Worm (Caenorhabditis elegans): ENCODE measurements around the gene R144.10.
A peak's percentile ranks its signal among the peaks of the same experiment; 100 is the strongest.

Gene R144.10

DNA sequence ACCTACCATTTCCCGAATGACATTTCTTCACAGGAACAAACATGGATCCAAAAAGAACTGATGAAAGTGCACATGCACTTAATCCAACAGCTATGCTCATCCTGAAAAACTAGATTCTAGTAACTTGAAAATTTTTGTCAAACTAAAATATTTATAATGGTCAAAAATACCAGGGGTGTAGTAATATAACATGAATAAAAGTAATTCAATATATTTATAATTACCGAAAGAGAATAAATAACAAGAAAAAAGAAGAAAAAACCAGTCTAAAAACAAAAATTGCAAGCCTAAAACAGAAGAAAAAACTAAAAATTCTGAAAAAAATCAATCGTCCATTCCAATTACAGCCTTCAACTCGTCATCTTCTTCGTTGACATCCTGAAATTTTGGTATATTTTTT, 2.5 kb upstream of the R144.10 start, which contains the start of gene R144.6:
TSS of gene R144.6 (minus strand) at position 101 of the 400 bp plus-strand sequence.
- no peak for TF ChIP-seq sptf-1 (tag; optimal IDR thresholded peaks at IDR 0.05)
- TF ChIP-seq bed-3 (GFP tag; optimal IDR thresholded peaks at IDR 0.05): no peak
- no peak for TF ChIP-seq mls-2 (tag; optimal IDR thresholded peaks at IDR 0.05)
- no peak for TF ChIP-seq mep-1 (tag; optimal IDR thresholded peaks at IDR 0.05)
- no peak for TF ChIP-seq nhr-28 (tag; optimal IDR thresholded peaks at IDR 0.05)
- no peak for TF ChIP-seq blmp-1 (tag; optimal IDR thresholded peaks at IDR 0.05)
- TF ChIP-seq mab-5 (tag; optimal IDR thresholded peaks at IDR 0.05): no peak
- TF ChIP-seq nhr-237 (tag; optimal IDR thresholded peaks at IDR 0.05): no peak

DNA sequence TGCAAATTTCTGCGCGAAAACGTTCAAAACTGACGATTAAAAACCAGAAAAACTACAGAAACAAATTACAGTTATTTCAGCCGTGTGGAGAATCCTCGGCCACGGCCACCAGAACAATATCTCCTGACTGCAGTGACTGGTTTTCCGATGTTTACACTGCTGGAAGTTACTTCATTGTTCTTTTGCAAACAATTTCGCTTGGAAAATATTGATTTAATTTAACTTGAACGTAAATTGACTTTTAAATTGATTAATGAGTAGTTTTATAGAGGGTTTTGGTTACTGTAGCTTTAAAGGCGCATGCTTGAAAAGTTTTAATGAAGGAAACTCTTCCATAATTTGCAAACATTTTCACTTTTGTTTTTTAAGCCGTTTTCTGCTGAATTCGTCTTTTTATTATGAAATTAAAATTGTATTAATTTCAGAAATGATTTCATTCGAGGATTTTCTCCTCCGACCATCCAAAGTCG, 3.1 kb downstream of the R144.10 start, which contains the start of gene smcr-8:
TSS of gene smcr-8 (plus strand) at position 420 of the 470 bp plus-strand sequence.
- TF ChIP-seq ztf-11 (tag; optimal IDR thresholded peaks at IDR 0.05) (no peak), M03D4.4 (tag; optimal IDR thresholded peaks at IDR 0.05) (no peak), flh-1 (GFP tag; optimal IDR thresholded peaks at IDR 0.05) (no peak), cnd-1 (tag; optimal IDR thresholded peaks at IDR 0.05) (no peak), sptf-1 (tag; optimal IDR thresholded peaks at IDR 0.05) (no peak)

DNA sequence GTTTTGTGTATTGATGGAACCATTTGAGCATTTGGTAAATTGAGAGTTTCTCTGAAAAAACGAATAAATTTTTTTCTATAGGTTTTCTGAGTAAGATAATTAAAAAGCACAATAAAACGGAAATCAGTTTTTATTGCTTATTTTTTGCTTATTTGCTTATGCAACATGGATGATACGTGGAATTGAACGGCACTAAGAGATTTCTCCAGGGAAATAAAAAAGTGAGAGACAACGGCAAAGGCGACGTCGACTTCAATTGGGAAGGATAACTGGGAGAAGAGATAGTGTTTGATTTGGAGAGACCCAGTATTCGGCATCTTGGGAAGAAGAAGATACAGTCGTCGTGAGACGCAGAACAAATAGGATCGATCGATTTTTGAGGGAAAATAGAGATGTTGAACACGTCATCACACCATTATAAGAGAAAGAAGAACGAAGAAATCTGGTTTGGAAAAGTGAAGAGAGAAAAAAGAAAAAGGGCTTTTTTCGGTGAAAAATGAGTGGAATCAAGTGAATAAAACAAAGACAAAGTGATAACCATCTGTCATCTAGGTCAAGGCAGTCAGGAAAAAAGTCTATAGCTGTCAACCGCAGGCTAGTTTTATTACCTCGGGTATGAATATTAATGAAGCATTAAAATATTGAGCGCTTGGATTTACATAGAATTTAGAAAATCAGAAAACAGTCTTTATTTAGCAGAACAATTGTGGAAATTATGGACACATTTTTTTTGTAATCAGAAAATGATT, 3.8 kb downstream of the R144.10 start, which contains the start of gene tmem-131:
TSS of gene tmem-131 (minus strand) at position 51 of the 749 bp plus-strand sequence.
- no peak for TF ChIP-seq nhr-2 (tag; optimal IDR thresholded peaks at IDR 0.05)
- TF ChIP-seq ceh-83 (GFP tag; optimal IDR thresholded peaks at IDR 0.05): no peak
- no peak for TF ChIP-seq snpc-4 (tag; optimal IDR thresholded peaks at IDR 0.05)
- TF ChIP-seq cnd-1 (tag; optimal IDR thresholded peaks at IDR 0.05): no peak
- TF ChIP-seq ceh-43 (GFP tag; optimal IDR thresholded peaks at IDR 0.05): no peak
- no peak for TF ChIP-seq hlh-1 (tag; optimal IDR thresholded peaks at IDR 0.05)
- no peak for TF ChIP-seq blmp-1 (tag; optimal IDR thresholded peaks at IDR 0.05)
- no peak for TF ChIP-seq mls-2 (tag; optimal IDR thresholded peaks at IDR 0.05)
- no peak for TF ChIP-seq lin-13 (tag; optimal IDR thresholded peaks at IDR 0.05)
- TF ChIP-seq nhr-12 (tag; optimal IDR thresholded peaks at IDR 0.05): no peak
- TF ChIP-seq bed-3 (GFP tag; optimal IDR thresholded peaks at IDR 0.05): no peak
- TF ChIP-seq lsy-2 (tag; optimal IDR thresholded peaks at IDR 0.05): no peak
- TF ChIP-seq elt-3 (tag; optimal IDR thresholded peaks at IDR 0.05): no peak
- TF ChIP-seq ztf-11 (tag; optimal IDR thresholded peaks at IDR 0.05): no peak
- TF ChIP-seq mab-5 (tag; optimal IDR thresholded peaks at IDR 0.05): no peak
- TF ChIP-seq unc-62 (GFP tag; optimal IDR thresholded peaks at IDR 0.05): no peak
- TF ChIP-seq tbx-8 (GFP tag; optimal IDR thresholded peaks at IDR 0.05): no peak
- no peak for TF ChIP-seq sem-2 (GFP tag; optimal IDR thresholded peaks at IDR 0.05)
- no peak for TF ChIP-seq nhr-237 (tag; optimal IDR thresholded peaks at IDR 0.05)

DNA sequence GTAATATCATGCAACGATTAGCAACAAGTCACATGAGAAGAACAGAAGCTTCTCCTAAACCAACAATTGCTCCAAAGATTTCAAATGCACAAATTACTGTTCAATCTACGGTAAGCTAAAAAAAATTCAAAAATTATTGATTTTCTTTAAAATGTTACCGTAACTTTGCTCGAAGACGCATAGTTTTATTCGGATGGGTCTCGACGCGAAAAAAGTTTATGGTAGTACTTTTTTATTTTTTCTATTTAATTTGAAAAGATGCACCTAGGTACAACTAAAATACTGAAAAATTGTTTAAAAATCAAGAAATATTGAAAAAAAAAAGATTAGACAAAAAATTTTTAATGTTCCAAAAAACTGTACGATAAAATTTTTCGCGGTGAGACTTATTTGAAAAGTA, 14.5 kb downstream of the R144.10 start:
- no peak for TF ChIP-seq lin-32 (GFP tag; optimal IDR thresholded peaks at IDR 0.05)
- TF ChIP-seq unc-62 (GFP tag; optimal IDR thresholded peaks at IDR 0.05): no peak
- TF ChIP-seq zip-8 (tag; optimal IDR thresholded peaks at IDR 0.05): no peak
- no peak for TF ChIP-seq lin-13 (tag; optimal IDR thresholded peaks at IDR 0.05)
- TF ChIP-seq unc-120 (tag; optimal IDR thresholded peaks at IDR 0.05; ENCODE audit: poor library complexity, severe bottlenecking): no peak

DNA sequence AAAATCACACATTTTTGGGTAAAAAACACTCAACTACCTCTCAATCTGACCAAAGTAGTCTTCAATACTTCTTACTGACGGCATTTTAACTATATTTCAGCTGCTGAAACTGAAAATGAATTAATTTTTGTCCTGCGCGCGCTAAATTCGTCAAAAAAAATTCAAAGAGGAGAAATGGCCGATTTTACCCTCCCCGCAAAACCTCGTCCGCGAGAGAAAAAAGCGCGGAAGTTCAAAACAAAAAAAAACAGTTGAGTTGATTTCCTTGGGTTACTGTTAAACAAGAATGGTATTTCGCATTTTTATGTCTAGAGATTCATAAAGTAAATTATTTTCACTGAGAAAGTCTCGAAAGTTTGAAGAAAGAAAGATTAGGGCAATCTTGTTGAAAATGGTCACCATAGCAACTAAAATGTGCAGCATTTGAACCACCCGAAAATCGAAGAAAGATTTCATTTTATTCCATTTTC, 15.3 kb downstream of the R144.10 start, which contains the start of the genes C27F2.10 and wdr-60:
TSS of gene C27F2.10 (minus strand) at position 109 of the 470 bp plus-strand sequence.
TSS of gene wdr-60 (plus strand) at position 420 of the 470 bp plus-strand sequence.
- TF ChIP-seq hlh-1 (tag; optimal IDR thresholded peaks at IDR 0.05): no peak
- no peak for TF ChIP-seq ztf-11 (tag; optimal IDR thresholded peaks at IDR 0.05)
- peak; percentile 8 for TF ChIP-seq lin-13 (tag; optimal IDR thresholded peaks at IDR 0.05)
- TF ChIP-seq drap-1 (GFP tag; optimal IDR thresholded peaks at IDR 0.05): no peak
- no peak for TF ChIP-seq nhr-237 (tag; optimal IDR thresholded peaks at IDR 0.05)
- no peak for TF ChIP-seq ceh-43 (GFP tag; optimal IDR thresholded peaks at IDR 0.05)
- TF ChIP-seq ham-2 (GFP tag; optimal IDR thresholded peaks at IDR 0.05): no peak
- TF ChIP-seq blmp-1 (tag; optimal IDR thresholded peaks at IDR 0.05): no peak
- TF ChIP-seq unc-120 (tag; optimal IDR thresholded peaks at IDR 0.05; ENCODE audit: poor library complexity, severe bottlenecking): no peak
- no peak for TF ChIP-seq lsy-2 (tag; optimal IDR thresholded peaks at IDR 0.05)
- TF ChIP-seq elt-1 (tag; optimal IDR thresholded peaks at IDR 0.05; ENCODE audit: borderline replicate concordance, insufficient read depth): no peak
- no peak for TF ChIP-seq ceh-83 (GFP tag; optimal IDR thresholded peaks at IDR 0.05)
- peak; percentile 3 for TF ChIP-seq mep-1 (tag; optimal IDR thresholded peaks at IDR 0.05)
- no peak for TF ChIP-seq ceh-39 (tag; optimal IDR thresholded peaks at IDR 0.05)
- TF ChIP-seq elt-3 (tag; optimal IDR thresholded peaks at IDR 0.05): no peak
- no peak for TF ChIP-seq mab-5 (tag; optimal IDR thresholded peaks at IDR 0.05)
